Worm (Caenorhabditis elegans): ENCODE data around the gene F56D6.12.

F56D6.12 gene

DNA sequence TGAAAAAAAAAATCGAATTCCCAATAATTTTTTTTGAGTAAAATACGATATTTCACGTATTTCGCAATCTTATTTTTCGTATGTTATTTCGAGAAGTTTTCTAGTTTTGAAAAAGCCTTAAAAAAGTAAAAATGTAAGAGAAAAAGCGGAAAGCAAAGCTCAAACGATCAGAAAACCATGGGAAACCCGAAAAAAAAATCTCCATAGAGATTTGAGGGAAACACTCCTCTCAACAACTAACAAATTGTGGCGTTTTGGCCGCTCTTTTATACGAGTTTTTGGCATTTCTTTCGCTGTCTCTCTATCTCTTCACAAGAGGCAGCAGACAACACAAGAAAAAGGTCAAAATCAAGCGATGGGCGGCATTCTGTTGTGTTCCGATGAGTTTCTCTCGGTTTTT, 33.5 kb upstream of the F56D6.12 start:
- TF ChIP-seq nhr-11 (tag; optimal IDR thresholded peaks at IDR 0.05) (no peak), nhr-129 (tag; optimal IDR thresholded peaks at IDR 0.05) (peak; percentile 45), skn-1 (tag; optimal IDR thresholded peaks at IDR 0.05) (no peak), gmeb-1 (tag; optimal IDR thresholded peaks at IDR 0.05) (no peak), crh-2 (tag; optimal IDR thresholded peaks at IDR 0.05) (peak; percentile 40), egl-27 (tag; optimal IDR thresholded peaks at IDR 0.05) (no peak), ztf-4 (tag; optimal IDR thresholded peaks at IDR 0.05) (no peak), peb-1 (tag; optimal IDR thresholded peaks at IDR 0.05) (no peak), sem-4 (tag; optimal IDR thresholded peaks at IDR 0.05) (no peak), aly-2 (tag; optimal IDR thresholded peaks at IDR 0.05) (no peak), ztf-11 (tag; optimal IDR thresholded peaks at IDR 0.05) (no peak), nhr-25 (tag; optimal IDR thresholded peaks at IDR 0.05) (peak; percentile 19), ama-1 (optimal IDR thresholded peaks at IDR 0.05) (peak; percentile 95), C34F6.9 (tag; optimal IDR thresholded peaks at IDR 0.05) (peak; percentile 41), snpc-4 (tag; optimal IDR thresholded peaks at IDR 0.05) (no peak), elt-1 (tag; optimal IDR thresholded peaks at IDR 0.05) (no peak), elt-3 (tag; optimal IDR thresholded peaks at IDR 0.05) (no peak), unc-39 (tag; optimal IDR thresholded peaks at IDR 0.05) (no peak), blmp-1 (tag; optimal IDR thresholded peaks at IDR 0.05; ENCODE audit: insufficient read depth) (no peak), nhr-237 (tag; optimal IDR thresholded peaks at IDR 0.05) (no peak), F13H6.1 (tag; optimal IDR thresholded peaks at IDR 0.05) (peak; percentile 10), nhr-21 (tag; optimal IDR thresholded peaks at IDR 0.05) (no peak), nhr-23 (tag; optimal IDR thresholded peaks at IDR 0.05) (no peak), zag-1 (tag; optimal IDR thresholded peaks at IDR 0.05) (no peak), sma-9 (GFP tag; optimal IDR thresholded peaks at IDR 0.05) (peak; percentile 26), sma-9 (tag; optimal IDR thresholded peaks at IDR 0.05) (no peak), nhr-6 (tag; optimal IDR thresholded peaks at IDR 0.05) (no peak), nhr-77 (tag; optimal IDR thresholded peaks at IDR 0.05) (no peak), lin-39 (tag; optimal IDR thresholded peaks at IDR 0.05) (no peak), lin-11 (tag; optimal IDR thresholded peaks at IDR 0.05) (no peak), lin-13 (GFP tag; optimal IDR thresholded peaks at IDR 0.05) (no peak), nhr-12 (tag; optimal IDR thresholded peaks at IDR 0.05) (no peak), unc-55 (GFP tag; optimal IDR thresholded peaks at IDR 0.05) (peak; percentile 28), R02D3.7 (tag; optimal IDR thresholded peaks at IDR 0.05) (no peak), lsy-2 (tag; optimal IDR thresholded peaks at IDR 0.05) (peak in 1 of 2 experiments; percentile 51), mdl-1 (tag; optimal IDR thresholded peaks at IDR 0.05) (no peak), dmd-4 (tag; optimal IDR thresholded peaks at IDR 0.05) (no peak), ceh-82 (tag; optimal IDR thresholded peaks at IDR 0.05) (no peak), unc-62 (GFP tag; optimal IDR thresholded peaks at IDR 0.05) (no peak), ceh-16 (tag; optimal IDR thresholded peaks at IDR 0.05) (no peak), mab-5 (tag; optimal IDR thresholded peaks at IDR 0.05) (no peak), mbf-1 (tag; optimal IDR thresholded peaks at IDR 0.05) (no peak), nhr-10 (tag; optimal IDR thresholded peaks at IDR 0.05) (peak; percentile 30), Y55F3AM.14 (GFP tag; optimal IDR thresholded peaks at IDR 0.05) (no peak), sma-3 (GFP tag; optimal IDR thresholded peaks at IDR 0.05) (no peak), fos-1 (tag; optimal IDR thresholded peaks at IDR 0.05) (peak; percentile 65), alr-1 (tag; optimal IDR thresholded peaks at IDR 0.05) (no peak), ZK546.5 (tag; optimal IDR thresholded peaks at IDR 0.05) (no peak), ztf-1 (GFP tag; conservative IDR thresholded peaks at IDR 0.05) (no peak)

DNA sequence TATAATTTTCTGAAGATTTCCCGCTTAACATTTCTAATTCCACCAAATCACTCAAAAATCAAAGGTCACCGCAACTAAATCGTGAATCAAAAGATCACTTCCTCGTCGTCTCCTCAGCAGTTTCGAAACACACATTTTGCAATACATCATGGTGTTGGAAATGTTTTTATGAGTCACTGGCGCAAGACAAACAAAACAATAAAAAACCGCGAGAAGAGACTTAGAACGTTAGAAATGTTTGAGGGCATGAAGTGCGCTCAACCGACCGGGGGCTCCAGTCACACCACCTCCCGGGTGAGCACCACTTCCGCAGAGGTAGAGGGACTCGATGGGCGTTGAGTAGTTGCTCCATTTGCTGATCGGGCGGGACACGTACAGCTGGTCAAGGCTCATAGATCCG, 32.7 kb upstream of the F56D6.12 start:
- TF ChIP-seq ztf-1 (GFP tag; conservative IDR thresholded peaks at IDR 0.05), result no peak
- peak; percentile 41 for TF ChIP-seq Y55F3AM.14 (GFP tag; optimal IDR thresholded peaks at IDR 0.05)
- peak; percentile 73 for TF ChIP-seq sma-9 (GFP tag; optimal IDR thresholded peaks at IDR 0.05)
- no peak for TF ChIP-seq sma-9 (tag; optimal IDR thresholded peaks at IDR 0.05)
- peak; percentile 33 for TF ChIP-seq F13H6.1 (tag; optimal IDR thresholded peaks at IDR 0.05)
- no peak for TF ChIP-seq nhr-21 (tag; optimal IDR thresholded peaks at IDR 0.05)
- no peak for TF ChIP-seq lsy-2 (tag; optimal IDR thresholded peaks at IDR 0.05)
- no peak for TF ChIP-seq ZK546.5 (tag; optimal IDR thresholded peaks at IDR 0.05)
- TF ChIP-seq crh-2 (tag; optimal IDR thresholded peaks at IDR 0.05), result peak; percentile 31
- TF ChIP-seq nhr-6 (tag; optimal IDR thresholded peaks at IDR 0.05), result no peak
- TF ChIP-seq ama-1 (optimal IDR thresholded peaks at IDR 0.05), result no peak
- TF ChIP-seq fos-1 (tag; optimal IDR thresholded peaks at IDR 0.05), result peak; percentile 82
- no peak for TF ChIP-seq aly-2 (tag; optimal IDR thresholded peaks at IDR 0.05)
- peak; percentile 21 for TF ChIP-seq egl-27 (tag; optimal IDR thresholded peaks at IDR 0.05)
- TF ChIP-seq unc-39 (tag; optimal IDR thresholded peaks at IDR 0.05), result no peak
- TF ChIP-seq ceh-16 (tag; optimal IDR thresholded peaks at IDR 0.05), result no peak
- TF ChIP-seq unc-55 (GFP tag; optimal IDR thresholded peaks at IDR 0.05), result peak; percentile 75
- peak; percentile 85 for TF ChIP-seq mab-5 (tag; optimal IDR thresholded peaks at IDR 0.05)
- peak; percentile 59 for TF ChIP-seq C34F6.9 (tag; optimal IDR thresholded peaks at IDR 0.05)
- no peak for TF ChIP-seq elt-3 (tag; optimal IDR thresholded peaks at IDR 0.05)
- TF ChIP-seq sem-4 (tag; optimal IDR thresholded peaks at IDR 0.05), result peak; percentile 45
- no peak for TF ChIP-seq nhr-23 (tag; optimal IDR thresholded peaks at IDR 0.05)
- TF ChIP-seq sma-3 (GFP tag; optimal IDR thresholded peaks at IDR 0.05), result peak; percentile 42
- TF ChIP-seq nhr-129 (tag; optimal IDR thresholded peaks at IDR 0.05), result peak; percentile 47
- TF ChIP-seq lin-11 (tag; optimal IDR thresholded peaks at IDR 0.05), result no peak
